Fruit fly (Drosophila melanogaster): ENCODE measurements around the gene Spn28F.

The Spn28F gene

DNA sequence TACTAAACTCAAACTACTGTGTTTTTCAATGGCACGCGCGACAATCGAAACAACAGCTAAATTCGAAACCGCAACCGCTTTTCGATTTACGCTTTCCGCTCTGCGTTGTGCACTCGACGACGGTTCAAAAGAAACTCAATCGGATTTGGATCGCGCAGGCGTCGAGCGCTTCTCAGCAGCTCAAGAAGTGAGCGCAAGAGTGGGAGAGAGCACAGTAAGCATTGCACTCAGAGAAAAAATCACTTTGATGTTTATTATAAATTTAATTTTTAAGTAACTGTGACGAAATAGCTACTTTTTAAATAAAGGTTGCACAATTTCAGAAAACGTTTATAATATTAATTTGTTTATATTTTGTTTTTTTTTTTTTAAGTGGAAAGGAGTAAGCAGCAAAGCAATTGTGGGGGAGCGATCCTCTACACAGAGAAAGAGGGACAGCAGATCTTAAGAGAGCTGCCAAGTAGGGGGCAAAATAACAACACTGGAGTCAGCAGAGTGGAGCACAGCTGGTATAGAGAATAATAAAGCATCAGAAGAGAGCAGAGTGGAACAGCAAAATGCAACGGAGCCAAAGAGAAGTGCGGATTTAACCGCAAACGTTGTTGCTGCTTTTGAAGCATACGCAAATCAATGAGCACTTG is 36.1 kb upstream of the Spn28F start (continued):
- TF ChIP-seq ato (GFP tag; IDR thresholded peaks at IDR 0.05; ENCODE audit: partially characterized antibody) = no peak; the same call in 1 of the 2 replicates
- peak; percentile 93 for TF ChIP-seq Bteb2 (GFP tag; optimal IDR thresholded peaks at IDR 0.05)
- TF ChIP-seq CG17568 (GFP tag; optimal IDR thresholded peaks at IDR 0.05) = peak; percentile 96
- TF ChIP-seq fd102C (GFP tag; optimal IDR thresholded peaks at IDR 0.05) = peak; percentile 92
- no peak for TF ChIP-seq CG7963 (GFP tag; IDR thresholded peaks at IDR 0.05; ENCODE audit: partially characterized antibody)
- peak; percentile 69 for TF ChIP-seq CG7928 (GFP tag; optimal IDR thresholded peaks at IDR 0.05)
- peak; percentile 77 for TF ChIP-seq D19B (GFP tag; optimal IDR thresholded peaks at IDR 0.05)
- peak; percentile 96 for TF ChIP-seq chn (GFP tag; optimal IDR thresholded peaks at IDR 0.05)
- 0 out of 2 replicates have a peak, but pooled peaks have one; percentile 16 for TF ChIP-seq CG42726 (GFP tag; IDR thresholded peaks at IDR 0.05; ENCODE audit: partially characterized antibody)
- peak; percentile 98 for TF ChIP-seq Six4 (GFP tag; optimal IDR thresholded peaks at IDR 0.05)
- TF ChIP-seq CG12236 (GFP tag; optimal IDR thresholded peaks at IDR 0.05) = peak; percentile 85
- TF ChIP-seq CG2199 (GFP tag; IDR thresholded peaks at IDR 0.05) = peak; percentile 99
- peak; percentile 94 for TF ChIP-seq org-1 (GFP tag; optimal IDR thresholded peaks at IDR 0.05)
- TF ChIP-seq Mes4 (GFP tag; optimal IDR thresholded peaks at IDR 0.05) = peak; percentile 94
- TF ChIP-seq esg (GFP tag; conservative IDR thresholded peaks at IDR 0.05) = peak; percentile 98
- TF ChIP-seq MTF-1 (GFP tag; optimal IDR thresholded peaks at IDR 0.05; ENCODE audit: borderline replicate concordance) = peak; percentile 95
- no peak for TF ChIP-seq unc-4 (GFP tag; IDR thresholded peaks at IDR 0.05; ENCODE audit: partially characterized antibody)
- TF ChIP-seq Dll (GFP tag; IDR thresholded peaks at IDR 0.05; ENCODE audit: partially characterized antibody) = 0 out of 4 replicates have a peak, but pooled peaks have one; percentile 15
- peak; percentile 82 for TF ChIP-seq CHES-1-like (GFP tag; optimal IDR thresholded peaks at IDR 0.05)
- TF ChIP-seq ara (GFP tag; IDR thresholded peaks at IDR 0.05) = peak; percentile 99
- peak; percentile 91 for TF ChIP-seq HLHmδ (GFP tag; optimal IDR thresholded peaks at IDR 0.05)
- TF ChIP-seq Mad (GFP tag; optimal IDR thresholded peaks at IDR 0.05) = peak; percentile 96
- TF ChIP-seq Camta (GFP tag; optimal IDR thresholded peaks at IDR 0.05) = peak; percentile 95
- peak; percentile 97 for TF ChIP-seq Rx (GFP tag; IDR thresholded peaks at IDR 0.05)
- TF ChIP-seq YL-1 (GFP tag; optimal IDR thresholded peaks at IDR 0.05) = peak; percentile 80
- peak; percentile 73 for TF ChIP-seq da (GFP tag; optimal IDR thresholded peaks at IDR 0.05)
- TF ChIP-seq ftz-f1 (GFP tag; optimal IDR thresholded peaks at IDR 0.05) = peak; percentile 73
- peak; percentile 97 for TF ChIP-seq CG3847 (GFP tag; IDR thresholded peaks at IDR 0.05)
- TF ChIP-seq hb (GFP tag; IDR thresholded peaks at IDR 0.05; ENCODE audit: partially characterized antibody) = no peak
- peak; percentile 96 for TF ChIP-seq odd (GFP tag; optimal IDR thresholded peaks at IDR 0.05)
- peak; percentile 45 for TF ChIP-seq mirr (GFP tag; optimal IDR thresholded peaks at IDR 0.05)
- peak; percentile 92 for TF ChIP-seq CG1647 (GFP tag; optimal IDR thresholded peaks at IDR 0.05)
- peak; percentile 98 for TF ChIP-seq bowl (GFP tag; IDR thresholded peaks at IDR 0.05)
- peak; percentile 58 for TF ChIP-seq CG9876 (GFP tag; optimal IDR thresholded peaks at IDR 0.05)
- peak; percentile 99 for TF ChIP-seq oc (tag; optimal IDR thresholded peaks at IDR 0.05)
- TF ChIP-seq CG6175 (GFP tag; IDR thresholded peaks at IDR 0.05) = peak; percentile 95
- TF ChIP-seq CG9727 (GFP tag; optimal IDR thresholded peaks at IDR 0.05) = peak; percentile 99
- TF ChIP-seq Dip3 (GFP tag; optimal IDR thresholded peaks at IDR 0.05) = peak; percentile 71
- TF ChIP-seq sens-2 (GFP tag; IDR thresholded peaks at IDR 0.05) = peak; percentile 98
- TF ChIP-seq chif (GFP tag; optimal IDR thresholded peaks at IDR 0.05) = peak; percentile 90 to 96
- TF ChIP-seq grn (GFP tag; optimal IDR thresholded peaks at IDR 0.05) = peak; percentile 86
- TF ChIP-seq al (GFP tag; IDR thresholded peaks at IDR 0.05) = peak; percentile 94
- peak; percentile 96 for TF ChIP-seq onecut (GFP tag; IDR thresholded peaks at IDR 0.05)
- TF ChIP-seq Pdp1 (GFP tag; optimal IDR thresholded peaks at IDR 0.05) = peak; percentile 92 to 93
- TF ChIP-seq Neu2 (GFP tag; optimal IDR thresholded peaks at IDR 0.05; ENCODE audit: borderline replicate concordance) = peak; percentile 72
- TF ChIP-seq Gug (GFP tag; IDR thresholded peaks at IDR 0.05) = peak; percentile 90
- no peak; the same call in 1 of the 2 replicates for TF ChIP-seq dan (GFP tag; IDR thresholded peaks at IDR 0.05)
- peak; percentile 0 for TF ChIP-seq pzg (GFP tag; optimal IDR thresholded peaks at IDR 0.05)
- peak; percentile 94 for TF ChIP-seq D19A (tag; optimal IDR thresholded peaks at IDR 0.05)
